Worm (Caenorhabditis elegans) whole organism, young adult: ENCODE results near the gene F16H6.7.

Experiments used
- ama-1 ChIP-seq, 3 experiments: fragments of 150-350 bp in 1 of 3; sonication (generic microtip) in 2 of 3; optimal IDR thresholded peaks; 2 replicates each; lab custom pipeline; 2014 to 2018; ENCODE audit warnings: missing biosample characterization in 2 of 3, missing genetic modification characterization in 2 of 3, missing genetic modification reagents in 2 of 3
- ceh-79 ChIP-seq: sonication (generic microtip); optimal IDR thresholded peaks from 2 replicates; lab custom pipeline; 2017; ENCODE audit warnings: mild to moderate bottlenecking, missing genetic modification characterization, missing compliant biosample characterization
- chd-7 ChIP-seq: sonication (generic microtip); optimal IDR thresholded peaks from 2 replicates; lab custom pipeline; 2016; ENCODE audit warnings: mild to moderate bottlenecking, missing genetic modification characterization, moderate library complexity, missing compliant biosample characterization
- unc-130 ChIP-seq: sonication (generic microtip); optimal IDR thresholded peaks from 2 replicates; lab custom pipeline; 2016; ENCODE audit warnings: missing genetic modification reagents, missing genetic modification characterization, missing compliant biosample characterization

DNA sequence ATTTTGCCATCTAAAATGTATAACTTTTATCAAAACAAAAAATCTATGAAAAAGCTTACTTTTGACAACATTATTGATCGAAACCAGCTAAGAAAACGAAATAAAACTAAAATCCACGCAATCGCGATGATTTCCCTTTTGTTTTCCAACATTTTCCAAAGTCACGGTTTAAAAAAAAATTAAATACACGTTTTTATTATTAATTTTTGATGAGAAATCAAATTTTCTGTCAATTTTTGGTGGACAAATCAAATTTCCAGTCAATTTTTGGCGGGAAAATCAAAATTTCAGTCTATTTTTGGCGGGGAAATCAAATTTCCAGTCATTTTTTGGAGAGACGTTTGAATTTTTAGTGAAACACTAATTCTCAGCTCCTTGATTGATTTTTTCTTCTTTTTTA, 44.2 kb downstream of the F16H6.7 start, which contains the start of gene C14A6.5:
- TF ChIP-seq chd-7 (tag; lab: Kevin White, UChicago): no peak
- no peak for TF ChIP-seq ceh-79 (tag; lab: Kevin White, UChicago)
- TF ChIP-seq unc-130: no peak
- no peak for TF ChIP-seq ama-1 (optimal IDR thresholded peaks at IDR 0.05; lab: Kevin White, UChicago)
- no peak for TF ChIP-seq ama-1 (GFP tag; optimal IDR thresholded peaks at IDR 0.05; lab: Kevin White, UChicago)
